Worm (Caenorhabditis elegans): ENCODE data around the gene M7.8.

- TF ChIP-seq klf-2 (GFP tag; conservative IDR thresholded peaks at IDR 0.05) (no peak), ztf-29 (GFP tag; IDR thresholded peaks at IDR 0.05) (no peak), T22C8.4 (GFP tag; IDR thresholded peaks at IDR 0.05) (no peak), tab-1 (GFP tag; IDR thresholded peaks at IDR 0.05) (no peak)
Measured at ce11 chrIV:11049806-11050205, 45.1 kb downstream of the M7.8 start, which contains the start of gene F36H1.3.
